Worm (Caenorhabditis elegans): Measurements from ENCODE around the gene Y105C5B.1413.

DNA sequence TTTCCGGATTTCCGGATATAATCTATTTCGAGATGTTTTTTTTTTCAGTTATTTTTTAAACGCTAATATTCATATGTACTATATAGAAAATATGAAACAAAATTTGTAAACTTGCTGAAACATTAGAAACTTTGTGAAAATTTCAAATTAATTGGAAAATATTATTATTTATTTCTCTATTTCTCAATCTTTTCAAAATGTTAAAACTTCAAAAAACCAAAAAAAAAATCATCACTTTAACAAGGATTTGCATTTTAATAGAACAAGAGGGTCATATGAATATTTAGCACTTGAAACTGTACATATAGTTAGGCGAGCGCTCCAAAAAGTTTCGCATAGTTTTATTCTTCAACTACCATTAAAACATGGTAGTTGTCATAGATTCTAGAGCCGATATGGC is 12.3 kb upstream of the Y105C5B.1413 start, which contains the start of gene Y7A9A.1:
- TF ChIP-seq hpl-2 (GFP tag; optimal IDR thresholded peaks at IDR 0.05) (no peak), fkh-10 (GFP tag; optimal IDR thresholded peaks at IDR 0.05) (no peak), ama-1 (optimal IDR thresholded peaks at IDR 0.05) (no peak), lin-15B (tag; optimal IDR thresholded peaks at IDR 0.05) (no peak), egl-27 (tag; optimal IDR thresholded peaks at IDR 0.05) (no peak), lir-3 (tag; optimal IDR thresholded peaks at IDR 0.05; ENCODE audit: poor library complexity) (no peak), nhr-47 (tag; optimal IDR thresholded peaks at IDR 0.05) (no peak), nhr-20 (tag; optimal IDR thresholded peaks at IDR 0.05) (no peak), nhr-237 (tag; optimal IDR thresholded peaks at IDR 0.05) (no peak)
